Worm (Caenorhabditis elegans): Measurements from ENCODE around the gene W02H5.19.

- TF ChIP-seq ztf-11 (tag; optimal IDR thresholded peaks at IDR 0.05): no peak
- TF ChIP-seq nhr-11 (tag; optimal IDR thresholded peaks at IDR 0.05): no peak
- TF ChIP-seq nhr-25 (tag; optimal IDR thresholded peaks at IDR 0.05): no peak
- no peak for TF ChIP-seq aly-2 (tag; optimal IDR thresholded peaks at IDR 0.05)
- no peak for TF ChIP-seq nhr-67 (tag; optimal IDR thresholded peaks at IDR 0.05)
- TF ChIP-seq egl-27 (tag; optimal IDR thresholded peaks at IDR 0.05): no peak
- no peak for TF ChIP-seq ceh-28 (tag; optimal IDR thresholded peaks at IDR 0.05)
- no peak for TF ChIP-seq fkh-10 (GFP tag; optimal IDR thresholded peaks at IDR 0.05)
- no peak for TF ChIP-seq fkh-2 (tag; optimal IDR thresholded peaks at IDR 0.05)
- no peak for TF ChIP-seq ZK546.5 (tag; optimal IDR thresholded peaks at IDR 0.05)
Observed at ce11 chrV:2592173-2592676, 46.5 kb upstream of the W02H5.19 start, which contains the start of gene irg-3.
